Worm (Caenorhabditis elegans) whole organism, early embryonic: ENCODE data around the gene ssq-1.
"Not testable (repeated sequence)": the region's sequence is repeated elsewhere in the genome, so short reads cannot be mapped to it uniquely, and the experiment has no call there.

Experiments
- B0310.2 ChIP-seq: sonication (generic microtip); optimal IDR thresholded peaks from 2 replicates; lab custom pipeline; 2016; ENCODE audit warnings: mild to moderate bottlenecking, missing genetic modification characterization, missing compliant biosample characterization
- F13C5.2 ChIP-seq: sonication (generic microtip); optimal IDR thresholded peaks from 2 replicates; lab custom pipeline; 2017; ENCODE audit warnings: mild to moderate bottlenecking, missing genetic modification characterization, inconsistent platforms, missing compliant biosample characterization
- aly-1 ChIP-seq: sonication (generic microtip); optimal IDR thresholded peaks from 2 replicates; lab custom pipeline; 2016; ENCODE audit warnings: missing genetic modification characterization, missing compliant biosample characterization
- ama-1 ChIP-seq: fragments of 150-350 bp; optimal IDR thresholded peaks from 2 replicates; lab custom pipeline; 2014
- ceh-13 ChIP-seq: fragments of 200-800 bp; sonication (Bioruptor generic); optimal IDR thresholded peaks from 2 replicates; lab custom pipeline; 2018; ENCODE audit warnings: mild to moderate bottlenecking, missing genetic modification characterization, missing compliant biosample characterization
- ceh-36 ChIP-seq: sonication (generic microtip); optimal IDR thresholded peaks from 2 replicates; lab custom pipeline; 2016; ENCODE audit warnings: missing genetic modification characterization, inconsistent platforms, missing compliant biosample characterization
- ets-7 ChIP-seq: sonication (generic microtip); optimal IDR thresholded peaks from 2 replicates; lab custom pipeline; 2016; ENCODE audit warnings: missing genotype, missing genetic modification characterization, missing compliant biosample characterization
- flt-1 ChIP-seq: fragments of 200-800 bp; sonication (Bioruptor generic); IDR thresholded peaks from 2 replicates; pipeline ENCODE4 v1.3.6; 2022; ENCODE audit warnings: missing genetic modification characterization, missing compliant biosample characterization
- hmbx-1 ChIP-seq: sonication (generic microtip); optimal IDR thresholded peaks from 2 replicates; lab custom pipeline; 2016; ENCODE audit warnings: mild to moderate bottlenecking, missing genetic modification characterization, missing compliant biosample characterization
- hmg-4 ChIP-seq: fragments of 200-800 bp; sonication (Bioruptor generic); optimal IDR thresholded peaks from 2 replicates; lab custom pipeline; 2018; ENCODE audit warnings: mild to moderate bottlenecking, missing genetic modification characterization, missing compliant biosample characterization
- hnd-1 ChIP-seq: sonication (generic microtip); optimal IDR thresholded peaks from 2 replicates; lab custom pipeline; 2016; ENCODE audit warnings: missing genetic modification characterization, missing compliant biosample characterization
- pes-1 ChIP-seq: fragments of 200-800 bp; sonication (Bioruptor generic); IDR thresholded peaks from 2 replicates; pipeline ENCODE4 v1.3.6; 2022; ENCODE audit warnings: missing genetic modification reagents, missing genetic modification characterization, missing compliant biosample characterization
- scrt-1 ChIP-seq: fragments of 200-800 bp; sonication (Bioruptor generic); IDR thresholded peaks from 2 replicates; pipeline ENCODE4 v1.3.6; 2022; ENCODE audit warnings: missing genetic modification characterization, missing compliant biosample characterization
- sea-1 ChIP-seq: fragments of 200-800 bp; sonication (Bioruptor generic); conservative IDR thresholded peaks from 2 replicates; pipeline ENCODE4 v1.3.6; 2022; ENCODE audit warnings: missing genetic modification characterization, missing compliant biosample characterization
- tbx-11 ChIP-seq: fragments of 200-800 bp; sonication (Bioruptor generic); IDR thresholded peaks from 2 replicates; pipeline ENCODE4 v1.3.6; 2022; ENCODE audit warnings: missing genetic modification characterization, missing compliant biosample characterization
- tbx-37 ChIP-seq: fragments of 200-800 bp; sonication (Bioruptor generic); conservative IDR thresholded peaks from 2 replicates; pipeline ENCODE4 v1.3.6; 2022; ENCODE audit warnings: missing genetic modification reagents, missing genetic modification characterization, missing compliant biosample characterization
- tra-4 ChIP-seq: sonication (generic microtip); optimal IDR thresholded peaks from 2 replicates; lab custom pipeline; 2017; ENCODE audit warnings: missing genetic modification characterization, missing compliant biosample characterization

Gene ssq-1

ce11 chrIV:9822585-9822984 lies 29.8 kb upstream of the ssq-1 start:
- no peak for TF ChIP-seq scrt-1 (GFP tag; lab: Robert Waterston, UW)
- TF ChIP-seq aly-1 = no peak
- no peak for TF ChIP-seq tbx-11 (GFP tag; lab: Robert Waterston, UW)
- no peak for TF ChIP-seq tbx-37
- TF ChIP-seq ceh-13 (GFP tag; lab: Kevin White, UChicago) = no peak
- no peak for TF ChIP-seq ceh-36
- TF ChIP-seq B0310.2 (tag; lab: Kevin White, UChicago) = no peak
- no peak for TF ChIP-seq hmbx-1 (tag; lab: Kevin White, UChicago)
- TF ChIP-seq sea-1 (GFP tag; lab: Robert Waterston, UW) = no peak
- no peak for TF ChIP-seq ets-7 (tag; lab: Kevin White, UChicago)
- no peak for TF ChIP-seq ama-1
- no peak for TF ChIP-seq pes-1
- no peak for TF ChIP-seq hmg-4 (GFP tag; lab: Kevin White, UChicago)
- TF ChIP-seq F13C5.2 (tag; lab: Kevin White, UChicago) = no peak
- no peak for TF ChIP-seq tra-4 (tag; lab: Kevin White, UChicago)

- no peak for TF ChIP-seq aly-1
- TF ChIP-seq hmg-4 (GFP tag; lab: Kevin White, UChicago) = no peak
- TF ChIP-seq tbx-11 (GFP tag; lab: Robert Waterston, UW) = no peak
- no peak for TF ChIP-seq ets-7 (tag; lab: Kevin White, UChicago)
- TF ChIP-seq scrt-1 (GFP tag; lab: Robert Waterston, UW) = no peak
- TF ChIP-seq F13C5.2 (tag; lab: Kevin White, UChicago) = no peak
Measured at ce11 chrIV:9824480-9824879, 27.9 kb upstream of the ssq-1 start, which contains the start of gene catp-6. TSS of gene catp-6 (minus strand) at chrIV:9824580.

ce11 chrIV:9825196-9825744 lies 27.1 kb upstream of the ssq-1 start, which contains the start of gene mtr-4:
TSS of gene mtr-4 (plus strand) at chrIV:9825694.
- no peak for TF ChIP-seq sea-1 (GFP tag; lab: Robert Waterston, UW)
- no peak for TF ChIP-seq ama-1

ce11 chrIV:9832586-9832985 lies 19.8 kb upstream of the ssq-1 start, which contains the start of gene kin-21:
TSS of gene kin-21 (plus strand) at chrIV:9832886.
- TF ChIP-seq ceh-36 = no peak

ce11 chrIV:9833337-9833736 lies 19.0 kb upstream of the ssq-1 start:
- TF ChIP-seq pes-1 = no peak
- TF ChIP-seq aly-1 = no peak
- no peak for TF ChIP-seq tbx-11 (GFP tag; lab: Robert Waterston, UW)
- no peak for TF ChIP-seq ama-1
- no peak for TF ChIP-seq B0310.2 (tag; lab: Kevin White, UChicago)
- TF ChIP-seq ceh-36 = no peak
- no peak for TF ChIP-seq hmg-4 (GFP tag; lab: Kevin White, UChicago)
- TF ChIP-seq hnd-1 (tag; lab: Kevin White, UChicago) = no peak
- no peak for TF ChIP-seq sea-1 (GFP tag; lab: Robert Waterston, UW)
- TF ChIP-seq F13C5.2 (tag; lab: Kevin White, UChicago) = no peak
- no peak for TF ChIP-seq flt-1 (GFP tag; lab: Robert Waterston, UW)
- no peak for TF ChIP-seq tbx-37
- TF ChIP-seq ets-7 (tag; lab: Kevin White, UChicago) = no peak
- TF ChIP-seq hmbx-1 (tag; lab: Kevin White, UChicago) = no peak
- TF ChIP-seq ceh-13 (GFP tag; lab: Kevin White, UChicago) = no peak
- no peak for TF ChIP-seq tra-4 (tag; lab: Kevin White, UChicago)

ce11 chrIV:9836317-9836716 lies 16.0 kb upstream of the ssq-1 start, which contains the start of gene msp-81:
TSS of gene msp-81 (minus strand) at chrIV:9836417.
- TF ChIP-seq B0310.2 (tag; lab: Kevin White, UChicago) (no peak), ets-7 (tag; lab: Kevin White, UChicago) (no peak), aly-1 (no peak), tbx-11 (GFP tag; lab: Robert Waterston, UW) (no peak), scrt-1 (GFP tag; lab: Robert Waterston, UW) (no peak), hnd-1 (tag; lab: Kevin White, UChicago) (no peak), pes-1 (no peak), hmbx-1 (tag; lab: Kevin White, UChicago) (no peak), ceh-36 (no peak), tbx-37 (no peak), flt-1 (GFP tag; lab: Robert Waterston, UW) (no peak), ama-1 (no peak), hmg-4 (GFP tag; lab: Kevin White, UChicago) (no peak), ceh-13 (GFP tag; lab: Kevin White, UChicago) (no peak), tra-4 (tag; lab: Kevin White, UChicago) (no peak), sea-1 (GFP tag; lab: Robert Waterston, UW) (no peak), F13C5.2 (tag; lab: Kevin White, UChicago) (no peak)

- not testable (repeated sequence) for TF ChIP-seq ceh-36; B0310.2 (tag; lab: Kevin White, UChicago); hmbx-1 (tag; lab: Kevin White, UChicago)
Measured at ce11 chrIV:9837349-9837748, 15.0 kb upstream of the ssq-1 start, which contains the start of gene msp-10. TSS of gene msp-10 (plus strand) at chrIV:9837649.

ce11 chrIV:9840984-9841590 lies 11.3 kb upstream of the ssq-1 start, which contains the start of the genes kin-24 and msp-56:
TSS of gene kin-24 (minus strand) at chrIV:9841084.
TSS of gene msp-56 (plus strand) at chrIV:9841540.
- TF ChIP-seq sea-1 (GFP tag; lab: Robert Waterston, UW) (no peak), hmg-4 (GFP tag; lab: Kevin White, UChicago) (no peak), tbx-11 (GFP tag; lab: Robert Waterston, UW) (no peak), hnd-1 (tag; lab: Kevin White, UChicago) (no peak), flt-1 (GFP tag; lab: Robert Waterston, UW) (no peak), F13C5.2 (tag; lab: Kevin White, UChicago) (no peak), ama-1 (no peak), pes-1 (no peak), ets-7 (tag; lab: Kevin White, UChicago) (no peak)
